Fruit fly (Drosophila melanogaster) whole organism, wandering third instar larva: ENCODE data around the gene lectin-37Da.

Experiments used
- Dif ChIP-seq: fragments of 200-275, 200-300 bp; sonication (Bioruptor generic); optimal IDR thresholded peaks from 2 replicates; lab custom pipeline; 2018; ENCODE audit warnings: missing biosample characterization, missing genetic modification characterization; ENCODE audit not compliant: partially characterized antibody
- Myc ChIP-seq: fragments of >200 bp; optimal IDR thresholded peaks from 2 replicates; lab custom pipeline; 2017
- brk ChIP-seq: fragments of 200-800 bp; sonication (Bioruptor generic); optimal IDR thresholded peaks from 2 replicates; lab custom pipeline; 2016; ENCODE audit warnings: missing biosample characterization, mild to moderate bottlenecking, missing genetic modification characterization
- ey ChIP-seq: fragments of 200-800 bp; sonication (Bioruptor generic); optimal IDR thresholded peaks from 2 replicates; lab custom pipeline; 2016; ENCODE audit warnings: missing biosample characterization, missing genetic modification characterization
- foxo ChIP-seq, 2 experiments: fragments of 200-800 bp; sonication (Bioruptor generic); optimal IDR thresholded peaks; 2 replicates in 1 of 2; 3 replicates in 1 of 2; lab custom pipeline; 2016 to 2017; ENCODE audit warnings: missing biosample characterization in 2 of 2, missing genetic modification characterization in 2 of 2
- h ChIP-seq: fragments of 200-800 bp; sonication (Bioruptor generic); optimal IDR thresholded peaks from 3 replicates; lab custom pipeline; 2016; ENCODE audit warnings: missing biosample characterization, mild to moderate bottlenecking, missing genetic modification characterization

DNA sequence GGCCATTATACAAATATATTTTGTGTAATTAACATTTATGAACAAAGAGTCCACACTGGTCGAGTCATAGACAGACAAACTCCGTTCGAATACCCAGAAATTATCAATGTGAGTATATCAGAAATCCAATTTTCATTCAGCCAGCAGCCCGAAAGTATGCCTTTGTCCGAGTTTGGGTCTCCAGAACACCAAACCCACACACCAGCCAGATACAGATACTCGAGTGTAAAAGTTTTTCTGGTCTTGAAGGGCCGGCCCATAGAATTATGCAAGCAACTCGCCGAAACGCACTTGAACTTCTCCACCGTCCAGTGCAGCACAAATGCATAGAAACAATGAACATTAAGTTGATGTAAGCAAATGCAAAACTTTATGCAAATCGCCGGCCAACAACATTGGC, 39.5 kb upstream of the lectin-37Da start:
- no peak for TF ChIP-seq Dif
- no peak for TF ChIP-seq foxo (GFP tag; optimal IDR thresholded peaks at IDR 0.05; lab: Kevin White, UChicago)
- no peak for TF ChIP-seq ey (GFP tag; lab: Kevin White, UChicago)
- no peak for TF ChIP-seq h (GFP tag; lab: Kevin White, UChicago)
- no peak for TF ChIP-seq brk
- peak; percentile 37 for TF ChIP-seq Myc
